Fruit fly (Drosophila melanogaster) whole organism, embryonic: ENCODE results near the gene RpL6.

ENCODE experiments used
- ATbp ChIP-seq: fragments of 200-800 bp; sonication (Bioruptor generic); optimal IDR thresholded peaks from 2 replicates; lab custom pipeline; 2017; ENCODE audit warnings: missing biosample characterization, mild to moderate bottlenecking, missing genetic modification characterization, missing genetic modification reagents
- Ada2b ChIP-seq: fragments of 200-800 bp; sonication (Bioruptor generic); IDR thresholded peaks from 2 replicates; pipeline ENCODE4 v1.3.6; 2022; ENCODE audit warnings: missing biosample characterization, missing genetic modification characterization
- Adf1 ChIP-seq: fragments of 200-800 bp; sonication (Bioruptor generic); IDR thresholded peaks from 2 replicates; pipeline ENCODE4 v1.3.6; 2022; ENCODE audit warnings: missing biosample characterization, missing genetic modification characterization
- Asciz ChIP-seq: fragments of 200-800 bp; sonication (Bioruptor generic); optimal IDR thresholded peaks from 2 replicates; lab custom pipeline; 2017; ENCODE audit warnings: missing biosample characterization, mild to moderate bottlenecking, missing genetic modification characterization, missing genetic modification reagents
- Atf3 ChIP-seq: fragments of 200-800 bp; sonication (Bioruptor generic); optimal IDR thresholded peaks from 3 replicates; lab custom pipeline; 2016; ENCODE audit warnings: missing biosample characterization, missing genetic modification characterization
- CG10209 ChIP-seq: fragments of 200-800 bp; sonication (Bioruptor generic); optimal IDR thresholded peaks from 3 replicates; lab custom pipeline; 2017; ENCODE audit warnings: missing biosample characterization, mild to moderate bottlenecking, missing genetic modification characterization, missing genetic modification reagents
- CG10431 ChIP-seq: fragments of 200-800 bp; sonication (Bioruptor generic); optimal IDR thresholded peaks from 3 replicates; lab custom pipeline; 2018; ENCODE audit warnings: missing biosample characterization, mild to moderate bottlenecking, missing genetic modification characterization
- CG11247 ChIP-seq: fragments of 200-800 bp; sonication (Bioruptor generic); IDR thresholded peaks from 2 replicates; pipeline ENCODE4 v1.3.6; 2022; ENCODE audit warnings: missing biosample characterization, missing genetic modification characterization
- CG12659 ChIP-seq: fragments of 200-800 bp; sonication (Bioruptor generic); optimal IDR thresholded peaks from 3 replicates; lab custom pipeline; 2017; ENCODE audit warnings: mild to moderate bottlenecking, missing biosample characterization, missing genetic modification reagents, missing genetic modification characterization
- CG13123 ChIP-seq: fragments of 200-800 bp; sonication (Bioruptor generic); optimal IDR thresholded peaks from 2 replicates; lab custom pipeline; 2016; ENCODE audit warnings: missing biosample characterization, missing genetic modification characterization
- CG1832 ChIP-seq: fragments of 200-800 bp; sonication (Bioruptor generic); optimal IDR thresholded peaks from 2 replicates; lab custom pipeline; 2017; ENCODE audit warnings: missing biosample characterization, mild to moderate bottlenecking, missing genetic modification characterization, inconsistent platforms
- CG18764 ChIP-seq: fragments of 200-800 bp; sonication (Bioruptor generic); optimal IDR thresholded peaks from 3 replicates; lab custom pipeline; 2016; ENCODE audit warnings: missing biosample characterization, missing genetic modification characterization
- CG2129 ChIP-seq: fragments of 200-800 bp; sonication (Bioruptor generic); IDR thresholded peaks from 2 replicates; pipeline ENCODE4 v1.3.6; 2022; ENCODE audit warnings: missing biosample characterization, missing genetic modification characterization; ENCODE audit not compliant: partially characterized antibody
- CG33213 ChIP-seq: fragments of 200-800 bp; sonication (Bioruptor generic); optimal IDR thresholded peaks from 3 replicates; lab custom pipeline; 2016; ENCODE audit warnings: missing biosample characterization, missing genetic modification characterization
- CG3995 ChIP-seq: fragments of 200-800 bp; sonication (Bioruptor generic); optimal IDR thresholded peaks from 3 replicates; lab custom pipeline; 2016; ENCODE audit warnings: missing biosample characterization, missing genetic modification characterization
- CG4820 ChIP-seq: fragments of 200-800 bp; sonication (Bioruptor generic); optimal IDR thresholded peaks from 3 replicates; lab custom pipeline; 2016; ENCODE audit warnings: missing biosample characterization, missing genetic modification characterization
- CG6765 ChIP-seq: fragments of 200-800 bp; sonication (Bioruptor generic); optimal IDR thresholded peaks from 3 replicates; lab custom pipeline; 2017; ENCODE audit warnings: missing biosample characterization, mild to moderate bottlenecking, missing genetic modification characterization
- CG6791 ChIP-seq: fragments of 200-800 bp; sonication (Bioruptor generic); IDR thresholded peaks from 3 replicates; pipeline ENCODE4 v1.3.6; 2022; ENCODE audit warnings: missing biosample characterization, missing genetic modification characterization; ENCODE audit not compliant: partially characterized antibody
- CG6813 ChIP-seq: fragments of 200-800 bp; sonication (Bioruptor generic); optimal IDR thresholded peaks from 2 replicates; lab custom pipeline; 2017; ENCODE audit warnings: missing biosample characterization, missing genetic modification characterization, mild to moderate bottlenecking, moderate library complexity, missing genetic modification reagents
- CG8089 ChIP-seq: fragments of 200-800 bp; sonication (Bioruptor generic); optimal IDR thresholded peaks from 3 replicates; lab custom pipeline; 2016; ENCODE audit warnings: missing biosample characterization, missing genetic modification characterization
- CG8765 ChIP-seq: fragments of 200-800 bp; sonication (Bioruptor generic); IDR thresholded peaks from 2 replicates; pipeline ENCODE4 v1.3.6; 2022; ENCODE audit warnings: missing biosample characterization, missing genetic modification characterization
- Chrac-16 ChIP-seq: fragments of 200-800 bp; sonication (Bioruptor generic); optimal IDR thresholded peaks from 3 replicates; lab custom pipeline; 2016; ENCODE audit warnings: missing biosample characterization, missing genetic modification characterization
- CoRest ChIP-seq: fragments of 200-800 bp; sonication (Bioruptor generic); optimal IDR thresholded peaks from 3 replicates; lab custom pipeline; 2018; ENCODE audit warnings: missing biosample characterization, mild to moderate bottlenecking, missing genetic modification characterization, moderate library complexity
- Dll ChIP-seq: fragments of 200-800 bp; sonication (Bioruptor generic); IDR thresholded peaks from 4 replicates; pipeline ENCODE4 v1.3.6; 2022; ENCODE audit warnings: missing biosample characterization, missing genetic modification characterization; ENCODE audit not compliant: partially characterized antibody
- Hmx ChIP-seq: fragments of 200-800 bp; sonication (Bioruptor generic); optimal IDR thresholded peaks from 2 replicates; lab custom pipeline; 2016; ENCODE audit warnings: missing biosample characterization, missing genetic modification characterization
- Hr78 ChIP-seq, 2 experiments: fragments of 200-800 bp in 1 of 2; fragments of >200 bp in 1 of 2; sonication (Bioruptor generic) in 1 of 2; optimal IDR thresholded peaks; 2 replicates each; lab custom pipeline; 2017 to 2019; ENCODE audit warnings: missing biosample characterization in 2 of 2, missing genetic modification characterization in 2 of 2, mild to moderate bottlenecking in 1 of 2, moderate library complexity in 1 of 2
- MBD-R2 ChIP-seq: fragments of 200-800 bp; sonication (Bioruptor generic); IDR thresholded peaks from 2 replicates; pipeline ENCODE4 v1.3.6; 2022; ENCODE audit warnings: missing biosample characterization, missing genetic modification characterization
- Meics ChIP-seq: fragments of 200-800 bp; sonication (Bioruptor generic); optimal IDR thresholded peaks from 2 replicates; lab custom pipeline; 2017; ENCODE audit warnings: missing biosample characterization, mild to moderate bottlenecking, missing genetic modification characterization
- Ptx1 ChIP-seq: fragments of 200-800 bp; sonication (Bioruptor generic); IDR thresholded peaks from 2 replicates; pipeline ENCODE4 v1.3.6; 2022; ENCODE audit warnings: missing biosample characterization, missing genetic modification characterization
- Six4 ChIP-seq: fragments of 200-800 bp; sonication (Bioruptor generic); optimal IDR thresholded peaks from 2 replicates; lab custom pipeline; 2016; ENCODE audit warnings: missing biosample characterization, missing genetic modification characterization
- Ssrp ChIP-seq: fragments of 200-800 bp; sonication (Bioruptor generic); optimal IDR thresholded peaks from 2 replicates; lab custom pipeline; 2018; ENCODE audit warnings: missing biosample characterization, mild to moderate bottlenecking, missing genetic modification characterization, moderate library complexity
- Xrp1 ChIP-seq: fragments of 200-800 bp; sonication (Bioruptor generic); IDR thresholded peaks from 2 replicates; pipeline ENCODE4 v1.3.6; 2022; ENCODE audit warnings: missing biosample characterization, missing genetic modification characterization
- cato ChIP-seq: fragments of 200-800 bp; sonication (Bioruptor generic); optimal IDR thresholded peaks from 2 replicates; lab custom pipeline; 2016; ENCODE audit warnings: missing biosample characterization, missing genetic modification characterization, borderline replicate concordance
- chn ChIP-seq: fragments of 200-800 bp; sonication (Bioruptor generic); optimal IDR thresholded peaks from 2 replicates; lab custom pipeline; 2016; ENCODE audit warnings: missing biosample characterization, missing genetic modification characterization
- cwo ChIP-seq: fragments of 200-800 bp; sonication (Bioruptor generic); optimal IDR thresholded peaks from 3 replicates; lab custom pipeline; 2017; ENCODE audit warnings: missing biosample characterization, missing genetic modification characterization, mild to moderate bottlenecking, moderate library complexity, missing genetic modification reagents
- dan ChIP-seq: fragments of 200-800 bp; sonication (Bioruptor generic); IDR thresholded peaks from 2 replicates; pipeline ENCODE4 v1.3.6; 2022; ENCODE audit warnings: missing biosample characterization, missing genetic modification characterization
- dpn ChIP-seq, 2 experiments: fragments of 200-800 bp; sonication (Bioruptor generic); optimal IDR thresholded peaks; 3 replicates each; lab custom pipeline; 2016; ENCODE audit warnings: missing biosample characterization in 2 of 2, missing genetic modification characterization in 2 of 2
- gce ChIP-seq: fragments of 200-800 bp; sonication (Bioruptor generic); IDR thresholded peaks from 3 replicates; pipeline ENCODE4 v1.3.6; 2022; ENCODE audit warnings: missing biosample characterization, missing genetic modification characterization
- her ChIP-seq: fragments of 200-800 bp; sonication (Bioruptor generic); optimal IDR thresholded peaks from 2 replicates; lab custom pipeline; 2016; ENCODE audit warnings: missing biosample characterization, missing genetic modification characterization
- ind ChIP-seq: fragments of 200-800 bp; sonication (Bioruptor generic); optimal IDR thresholded peaks from 3 replicates; lab custom pipeline; 2016; ENCODE audit warnings: missing biosample characterization, missing genetic modification characterization
- inv ChIP-seq: fragments of 200-800 bp; sonication (Bioruptor generic); IDR thresholded peaks from 2 replicates; pipeline ENCODE4 v1.3.6; 2022; ENCODE audit warnings: missing biosample characterization, missing genetic modification characterization; ENCODE audit not compliant: partially characterized antibody
- lilli ChIP-seq: fragments of 200-800 bp; sonication (Bioruptor generic); optimal IDR thresholded peaks from 3 replicates; lab custom pipeline; 2016; ENCODE audit warnings: missing biosample characterization, missing genetic modification characterization
- run ChIP-seq: fragments of 200-800 bp; sonication (Bioruptor generic); optimal IDR thresholded peaks from 3 replicates; lab custom pipeline; 2018; ENCODE audit warnings: missing biosample characterization, mild to moderate bottlenecking, missing genetic modification characterization
- sc ChIP-seq, 3 experiments: fragments of >200 bp in 2 of 3; fragments of 200-800 bp in 1 of 3; sonication (Bioruptor generic) in 1 of 3; optimal IDR thresholded peaks; 2 replicates in 2 of 3; 3 replicates in 1 of 3; lab custom pipeline; 2017; ENCODE audit warnings: mild to moderate bottlenecking in 1 of 3, missing biosample characterization in 1 of 3, missing genetic modification characterization in 1 of 3, missing genetic modification reagents in 1 of 3
- slbo ChIP-seq: fragments of 200-800 bp; sonication (Bioruptor generic); IDR thresholded peaks from 2 replicates; pipeline ENCODE4 v1.3.6; 2022; ENCODE audit warnings: missing biosample characterization, missing genetic modification characterization
- stwl ChIP-seq: fragments of 200-800 bp; sonication (Bioruptor generic); optimal IDR thresholded peaks from 3 replicates; lab custom pipeline; 2018; ENCODE audit warnings: missing biosample characterization, mild to moderate bottlenecking, missing genetic modification characterization, moderate library complexity
- tll ChIP-seq, 2 experiments: fragments of 200-800 bp in 1 of 2; fragments of >200 bp in 1 of 2; sonication (Bioruptor generic) in 1 of 2; optimal IDR thresholded peaks; 2 replicates each; lab custom pipeline; 2017 to 2019; ENCODE audit warnings: missing biosample characterization in 2 of 2, missing genetic modification characterization in 2 of 2, mild to moderate bottlenecking in 1 of 2, moderate library complexity in 1 of 2
- unc-4 ChIP-seq: fragments of 200-800 bp; sonication (Bioruptor generic); IDR thresholded peaks from 2 replicates; pipeline ENCODE4 v1.3.6; 2022; ENCODE audit warnings: missing biosample characterization, missing genetic modification characterization; ENCODE audit not compliant: partially characterized antibody

RpL6 gene

dm6 chr3R:31592256-31592879 is 3.6 kb downstream of the RpL6 start, which contains the start of gene CG1774:
Gene CG1774 (plus strand): TSS chr3R:31592803.
- TF ChIP-seq Xrp1 (peak; percentile 74), Atf3 (GFP tag; lab: Kevin White, UChicago) (no peak), slbo (GFP tag; lab: Robert Waterston, UW) (peak; percentile 91), stwl (tag; lab: Kevin White, UChicago) (no peak), ind (peak; percentile 81), CG13123 (peak; percentile 11), Dll (GFP tag; lab: Robert Waterston, UW) (no peak), chn (GFP tag; lab: Kevin White, UChicago) (peak; percentile 49), dpn (GFP tag; optimal IDR thresholded peaks at IDR 0.05; lab: Kevin White, UChicago) (peak; percentile 84 to 89), unc-4 (GFP tag; lab: Robert Waterston, UW) (no peak), CG8765 (peak; percentile 40; the same call in 1 of the 2 replicates), Hr78 (GFP tag; optimal IDR thresholded peaks at IDR 0.05; lab: Kevin White, UChicago) (no peak), MBD-R2 (peak; percentile 56; the same call in 1 of the 2 replicates), CG1832 (GFP tag; lab: Kevin White, UChicago) (no peak), Ada2b (GFP tag; lab: Robert Waterston, UW) (peak; percentile 77), CoRest (peak; percentile 79), CG6765 (GFP tag; lab: Kevin White, UChicago) (peak; percentile 76), sc (optimal IDR thresholded peaks at IDR 0.05; lab: Kevin White, UChicago) (no peak), sc (GFP tag; optimal IDR thresholded peaks at IDR 0.05; lab: Kevin White, UChicago) (no peak), Meics (GFP tag; lab: Kevin White, UChicago) (peak; percentile 88), run (tag; lab: Kevin White, UChicago) (peak; percentile 46), Hmx (peak; percentile 34), CG8089 (GFP tag; lab: Kevin White, UChicago) (peak; percentile 15), Chrac-16 (GFP tag; lab: Kevin White, UChicago) (peak; percentile 66), her (GFP tag; lab: Kevin White, UChicago) (peak; percentile 83), cwo (GFP tag; lab: Kevin White, UChicago) (peak; percentile 93), CG6791 (GFP tag; lab: Robert Waterston, UW) (no peak), Ptx1 (GFP tag; lab: Robert Waterston, UW) (peak; percentile 85), CG33213 (peak; percentile 66), tll (GFP tag; optimal IDR thresholded peaks at IDR 0.05; lab: Kevin White, UChicago) (no peak), CG4820 (GFP tag; lab: Kevin White, UChicago) (peak; percentile 58), CG2129 (GFP tag; lab: Robert Waterston, UW) (no peak), CG18764 (GFP tag; lab: Kevin White, UChicago) (peak; percentile 48), Ssrp (peak; percentile 50), CG12659 (GFP tag; lab: Kevin White, UChicago) (peak; percentile 80), CG10431 (GFP tag; lab: Kevin White, UChicago) (no peak), Asciz (GFP tag; lab: Kevin White, UChicago) (peak; percentile 53), CG11247 (GFP tag; lab: Robert Waterston, UW) (peak; percentile 72), CG3995 (peak; percentile 52), ATbp (GFP tag; lab: Kevin White, UChicago) (peak; percentile 58), cato (peak; percentile 17), dan (no peak), gce (no peak), inv (GFP tag; lab: Robert Waterston, UW) (no peak), lilli (GFP tag; lab: Kevin White, UChicago) (peak; percentile 90), CG10209 (GFP tag; lab: Kevin White, UChicago) (peak; percentile 77), Adf1 (GFP tag; lab: Robert Waterston, UW) (peak; percentile 47; the same call in 1 of the 2 replicates), Six4 (GFP tag; lab: Kevin White, UChicago) (peak; percentile 37), CG6813 (GFP tag; lab: Kevin White, UChicago) (peak; percentile 76)
